Worm (Caenorhabditis elegans) whole organism, L2 larva: ENCODE results near the gene camt-1.

Source experiments
- C34F6.9 ChIP-seq: fragments of 150-350 bp; optimal IDR thresholded peaks from 2 replicates; lab custom pipeline; 2014; ENCODE audit warnings: missing biosample characterization, missing genetic modification characterization
- Y55F3AM.14 ChIP-seq: fragments of 200-800 bp; sonication (Bioruptor generic); optimal IDR thresholded peaks from 2 replicates; lab custom pipeline; 2018; ENCODE audit warnings: mild to moderate bottlenecking, missing genetic modification characterization, missing compliant biosample characterization
- ZK546.5 ChIP-seq: sonication (generic microtip); optimal IDR thresholded peaks from 2 replicates; lab custom pipeline; 2017; ENCODE audit warnings: missing biosample characterization, missing genetic modification characterization
- alr-1 ChIP-seq: fragments of 150-350 bp; optimal IDR thresholded peaks from 2 replicates; lab custom pipeline; 2014; ENCODE audit warnings: missing biosample characterization, missing genetic modification characterization
- aly-2 ChIP-seq: fragments of 150-350 bp; optimal IDR thresholded peaks from 2 replicates; lab custom pipeline; 2014; ENCODE audit warnings: missing biosample characterization, missing genetic modification characterization
- ama-1 ChIP-seq: fragments of 150-350 bp; optimal IDR thresholded peaks from 2 replicates; lab custom pipeline; 2018; ENCODE audit warnings: inconsistent platforms
- blmp-1 ChIP-seq: sonication (generic microtip); optimal IDR thresholded peaks from 2 replicates; lab custom pipeline; 2017; ENCODE audit warnings: missing genetic modification characterization, mild to moderate bottlenecking, missing compliant biosample characterization, antibody characterized with exemption, moderate library complexity; ENCODE audit not compliant: insufficient read depth
- ceh-16 ChIP-seq: fragments of 150-350 bp; optimal IDR thresholded peaks from 2 replicates; lab custom pipeline; 2014; ENCODE audit warnings: missing biosample characterization, missing genetic modification characterization
- ceh-82 ChIP-seq: fragments of 150-350 bp; optimal IDR thresholded peaks from 2 replicates; lab custom pipeline; 2014; ENCODE audit warnings: missing biosample characterization, missing genetic modification characterization
- crh-2 ChIP-seq: sonication (generic microtip); optimal IDR thresholded peaks from 2 replicates; lab custom pipeline; 2017; ENCODE audit warnings: missing biosample characterization, missing genetic modification characterization
- dmd-4 ChIP-seq: sonication (generic microtip); optimal IDR thresholded peaks from 2 replicates; lab custom pipeline; 2017; ENCODE audit warnings: missing biosample characterization, missing genetic modification characterization
- egl-27 ChIP-seq: sonication (generic microtip); optimal IDR thresholded peaks from 3 replicates; lab custom pipeline; 2017; ENCODE audit warnings: missing biosample characterization, missing genetic modification reagents, missing genetic modification characterization
- fos-1 ChIP-seq: fragments of 150-350 bp; optimal IDR thresholded peaks from 2 replicates; lab custom pipeline; 2014; ENCODE audit warnings: missing biosample characterization, missing genetic modification characterization
- gmeb-1 ChIP-seq: fragments of 150-350 bp; optimal IDR thresholded peaks from 2 replicates; lab custom pipeline; 2014; ENCODE audit warnings: missing biosample characterization, missing genetic modification characterization
- lin-11 ChIP-seq: fragments of 150-350 bp; sonication (generic microtip); optimal IDR thresholded peaks from 2 replicates; lab custom pipeline; 2014; ENCODE audit warnings: missing biosample characterization, missing genetic modification characterization, inconsistent platforms, mixed read lengths
- lin-13 ChIP-seq: fragments of 150-350 bp; optimal IDR thresholded peaks from 2 replicates; lab custom pipeline; 2014; ENCODE audit warnings: missing biosample characterization, missing genetic modification reagents, missing genetic modification characterization
- lin-39 ChIP-seq: fragments of 150-350 bp; optimal IDR thresholded peaks from 2 replicates; lab custom pipeline; 2014; ENCODE audit warnings: missing biosample characterization, missing genetic modification reagents, missing genetic modification characterization
- lsy-2 ChIP-seq, 2 experiments: fragments of 150-350 bp in 1 of 2; sonication (generic microtip) in 1 of 2; optimal IDR thresholded peaks; 2 replicates each; lab custom pipeline; 2014 to 2017; ENCODE audit warnings: missing biosample characterization in 2 of 2, missing genetic modification characterization in 2 of 2
- mbf-1 ChIP-seq: sonication (generic microtip); optimal IDR thresholded peaks from 2 replicates; lab custom pipeline; 2017; ENCODE audit warnings: missing biosample characterization, missing genetic modification characterization
- nhr-10 ChIP-seq: sonication (generic microtip); optimal IDR thresholded peaks from 2 replicates; lab custom pipeline; 2017; ENCODE audit warnings: missing biosample characterization, missing genetic modification characterization
- nhr-11 ChIP-seq: fragments of 150-350 bp; optimal IDR thresholded peaks from 2 replicates; lab custom pipeline; 2014; ENCODE audit warnings: missing biosample characterization, missing genetic modification characterization
- nhr-12 ChIP-seq: fragments of 150-350 bp; optimal IDR thresholded peaks from 2 replicates; lab custom pipeline; 2014; ENCODE audit warnings: missing biosample characterization, missing genetic modification characterization
- nhr-21 ChIP-seq: fragments of 150-350 bp; optimal IDR thresholded peaks from 2 replicates; lab custom pipeline; 2014; ENCODE audit warnings: missing biosample characterization, missing genetic modification characterization
- nhr-23 ChIP-seq: fragments of 150-350 bp; optimal IDR thresholded peaks from 2 replicates; lab custom pipeline; 2014; ENCODE audit warnings: missing biosample characterization, missing genetic modification reagents, missing genetic modification characterization
- nhr-237 ChIP-seq: fragments of 150-350 bp; optimal IDR thresholded peaks from 2 replicates; lab custom pipeline; 2014; ENCODE audit warnings: missing biosample characterization, missing genetic modification characterization
- nhr-25 ChIP-seq: fragments of 150-350 bp; sonication (generic microtip); optimal IDR thresholded peaks from 3 replicates; lab custom pipeline; 2014; ENCODE audit warnings: missing biosample characterization, missing genetic modification characterization
- nhr-6 ChIP-seq: fragments of 150-350 bp; optimal IDR thresholded peaks from 2 replicates; lab custom pipeline; 2014; ENCODE audit warnings: missing biosample characterization, missing genetic modification characterization
- nhr-77 ChIP-seq: fragments of 150-350 bp; optimal IDR thresholded peaks from 2 replicates; lab custom pipeline; 2014; ENCODE audit warnings: missing biosample characterization, missing genetic modification characterization
- peb-1 ChIP-seq: fragments of 150-350 bp; optimal IDR thresholded peaks from 2 replicates; lab custom pipeline; 2014; ENCODE audit warnings: missing biosample characterization, missing genetic modification characterization
- sem-4 ChIP-seq: fragments of 150-350 bp; optimal IDR thresholded peaks from 2 replicates; lab custom pipeline; 2014; ENCODE audit warnings: missing biosample characterization, missing genetic modification reagents, missing genetic modification characterization
- skn-1 ChIP-seq: sonication (generic microtip); optimal IDR thresholded peaks from 2 replicates; lab custom pipeline; 2017; ENCODE audit warnings: missing biosample characterization, missing genetic modification characterization
- sma-9 ChIP-seq, 2 experiments: fragments of 150-350 bp in 1 of 2; sonication (generic microtip) in 1 of 2; optimal IDR thresholded peaks; 2 replicates each; lab custom pipeline; 2014 to 2016; ENCODE audit warnings: missing genetic modification characterization in 2 of 2, mild to moderate bottlenecking in 1 of 2, missing biosample characterization in 1 of 2, missing compliant biosample characterization in 1 of 2, missing genetic modification reagents in 1 of 2, moderate library complexity in 1 of 2
- snpc-4 ChIP-seq: fragments of 150-350 bp; optimal IDR thresholded peaks from 2 replicates; lab custom pipeline; 2014; ENCODE audit warnings: missing biosample characterization, missing genetic modification characterization
- unc-55 ChIP-seq: fragments of 150-350 bp; sonication (generic microtip); optimal IDR thresholded peaks from 3 replicates; lab custom pipeline; 2014; ENCODE audit warnings: missing biosample characterization, missing genetic modification reagents, missing genetic modification characterization
- unc-62 ChIP-seq: fragments of 150-350 bp; optimal IDR thresholded peaks from 2 replicates; lab custom pipeline; 2014; ENCODE audit warnings: missing biosample characterization, missing genetic modification reagents, missing genetic modification characterization
- zag-1 ChIP-seq: fragments of 150-350 bp; optimal IDR thresholded peaks from 2 replicates; lab custom pipeline; 2014; ENCODE audit warnings: missing biosample characterization, missing genetic modification characterization
- ztf-1 ChIP-seq: fragments of 200-800 bp; sonication (Bioruptor generic); conservative IDR thresholded peaks from 2 replicates; pipeline ENCODE4 v1.3.6; 2022; ENCODE audit warnings: missing genetic modification characterization, missing compliant biosample characterization
- ztf-11 ChIP-seq: sonication (generic microtip); optimal IDR thresholded peaks from 2 replicates; lab custom pipeline; 2017; ENCODE audit warnings: missing biosample characterization, missing genetic modification characterization
- ztf-4 ChIP-seq: fragments of 150-350 bp; optimal IDR thresholded peaks from 2 replicates; lab custom pipeline; 2014; ENCODE audit warnings: missing biosample characterization, missing genetic modification characterization

camt-1 gene

DNA sequence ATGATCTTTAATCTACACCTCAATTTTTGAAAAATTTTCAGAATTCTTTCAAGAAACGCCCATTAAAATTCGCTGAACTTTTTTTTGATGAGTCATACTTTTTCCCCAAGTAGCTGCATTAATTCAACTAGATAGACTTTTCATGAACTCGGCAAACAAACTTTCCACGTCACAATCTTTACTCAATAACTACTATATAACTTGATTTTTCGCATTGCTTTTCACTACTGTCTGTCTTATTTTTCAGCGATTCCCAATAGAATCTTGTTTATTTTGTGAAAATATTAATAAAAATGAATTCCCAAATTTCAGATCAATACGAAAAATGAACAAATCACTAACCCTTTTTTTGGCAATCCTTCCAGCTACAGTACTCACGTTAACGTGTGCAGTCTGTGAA lies 26.6 kb downstream of the camt-1 start, which contains the start of gene T05C1.1:
T05C1.1 (plus strand) TSS at position 301 of the 400 bp plus-strand sequence.
- TF ChIP-seq ama-1 (lab: Kevin White, UChicago), result no peak
- no peak for TF ChIP-seq ceh-16 (tag; lab: Kevin White, UChicago)
- no peak for TF ChIP-seq skn-1 (tag; lab: Kevin White, UChicago)
- no peak for TF ChIP-seq gmeb-1 (tag; lab: Kevin White, UChicago)

DNA sequence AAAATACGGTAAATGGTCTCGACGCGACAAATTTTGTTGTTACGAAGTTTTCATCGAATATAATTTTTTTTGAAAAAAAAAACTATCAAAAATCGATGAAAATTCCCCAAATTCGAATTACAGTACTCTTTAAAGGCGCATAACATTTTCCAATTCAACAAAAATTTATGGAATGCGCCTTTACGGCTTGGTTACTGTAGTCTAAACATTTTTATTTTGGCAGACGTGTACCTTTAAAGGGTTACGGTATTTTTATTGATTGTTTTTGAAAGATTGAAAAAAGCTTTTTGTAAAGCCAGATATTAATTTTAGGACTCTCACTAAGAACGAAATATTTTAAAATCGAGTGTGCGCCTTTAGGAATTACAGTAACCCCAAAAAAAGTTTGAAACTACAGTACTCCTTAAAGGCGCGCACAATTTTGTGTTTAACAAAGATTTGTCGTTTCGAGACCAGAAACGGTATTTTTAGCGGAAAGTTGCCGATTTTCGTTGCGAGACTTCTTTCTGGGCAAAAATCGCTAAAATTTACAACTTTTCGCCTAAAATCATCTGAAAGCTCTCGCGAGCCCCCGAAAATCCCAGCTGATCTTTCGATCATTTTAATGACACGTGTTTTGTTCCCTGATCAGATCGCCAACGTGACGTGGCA lies 30.8 kb downstream of the camt-1 start:
- TF ChIP-seq nhr-11 (tag; lab: Kevin White, UChicago), result no peak
- no peak for TF ChIP-seq sma-9 (GFP tag; optimal IDR thresholded peaks at IDR 0.05; lab: Kevin White, UChicago)
- TF ChIP-seq sma-9 (tag; optimal IDR thresholded peaks at IDR 0.05; lab: Kevin White, UChicago), result no peak
- no peak for TF ChIP-seq snpc-4
- no peak for TF ChIP-seq nhr-25 (tag; lab: Kevin White, UChicago)
- TF ChIP-seq dmd-4 (tag; lab: Kevin White, UChicago), result no peak
- TF ChIP-seq unc-62 (GFP tag; lab: Kevin White, UChicago), result no peak
- no peak for TF ChIP-seq lin-13 (GFP tag; lab: Kevin White, UChicago)
- no peak for TF ChIP-seq nhr-6 (tag; lab: Kevin White, UChicago)
- no peak for TF ChIP-seq egl-27 (tag; lab: Kevin White, UChicago)
- TF ChIP-seq alr-1 (tag; lab: Kevin White, UChicago), result no peak
- TF ChIP-seq nhr-21 (tag; lab: Kevin White, UChicago), result no peak

DNA sequence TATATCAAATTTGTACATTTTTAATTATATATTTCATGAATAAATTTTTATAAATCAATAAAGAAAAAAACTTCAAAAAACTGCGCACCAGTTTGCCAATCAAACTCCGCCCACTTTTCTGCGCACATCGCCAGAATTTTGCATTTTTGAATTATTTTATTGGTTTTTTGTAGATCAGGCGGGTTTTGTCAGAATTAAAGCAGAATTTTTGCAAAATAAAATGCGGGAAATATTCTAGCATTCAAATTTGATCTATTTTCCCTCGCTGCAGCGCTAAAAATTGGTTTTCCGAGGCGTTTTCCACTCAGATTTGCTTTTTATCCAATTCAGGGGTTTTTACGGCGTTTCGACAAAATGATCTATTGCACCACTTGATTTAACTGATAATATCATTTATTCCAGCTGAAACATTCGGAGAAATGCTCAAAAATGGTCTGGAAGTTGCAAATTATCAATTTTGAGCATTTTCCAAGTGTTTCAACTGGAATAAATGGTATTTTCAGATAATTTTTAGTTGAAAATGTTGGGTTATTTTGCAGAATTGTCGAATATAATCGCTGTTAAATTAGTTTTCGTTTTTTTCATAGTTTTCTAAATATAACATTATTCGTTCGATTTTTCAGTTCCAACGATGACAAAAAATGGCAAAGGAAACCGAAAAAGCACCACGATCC lies 33.8 kb downstream of the camt-1 start, which contains the start of gene W06B4.1:
W06B4.1 (plus strand) TSS at position 624 of the 674 bp plus-strand sequence.
- TF ChIP-seq unc-62 (GFP tag; lab: Kevin White, UChicago), result no peak
- no peak for TF ChIP-seq ztf-4 (tag; lab: Kevin White, UChicago)
- TF ChIP-seq blmp-1 (tag; lab: Kevin White, UChicago), result no peak
- no peak for TF ChIP-seq ztf-11
- no peak for TF ChIP-seq Y55F3AM.14 (GFP tag; lab: Kevin White, UChicago)
- no peak for TF ChIP-seq ceh-16 (tag; lab: Kevin White, UChicago)
- TF ChIP-seq, all 48 proteins: peak for 0

DNA sequence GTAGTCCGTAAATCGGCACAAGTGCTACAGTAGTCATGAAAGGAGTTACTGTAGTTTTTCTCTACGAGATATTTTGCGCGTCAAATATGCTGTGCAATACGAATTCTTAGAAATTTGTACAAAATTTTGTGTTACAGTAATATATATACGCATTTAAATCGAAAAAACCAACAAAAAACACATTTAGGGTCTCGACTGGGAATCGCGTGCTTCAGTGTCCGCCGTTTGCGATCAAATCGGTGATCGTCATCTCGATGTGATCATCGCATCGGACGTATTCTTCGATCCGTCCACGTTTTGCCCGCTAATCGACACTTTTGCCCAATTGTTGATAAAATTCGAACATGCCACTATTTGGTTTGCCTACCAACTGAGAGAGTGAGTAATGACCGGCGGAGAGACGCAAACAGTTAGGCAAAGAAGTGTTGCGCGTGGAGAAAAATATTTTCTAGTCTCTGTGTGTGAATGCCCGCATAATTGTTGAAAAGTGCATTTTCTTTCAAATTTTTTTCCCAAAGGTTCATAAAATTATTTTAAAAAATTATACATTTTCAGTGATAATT lies 36.0 kb downstream of the camt-1 start:
- TF ChIP-seq fos-1 (peak; percentile 67), nhr-11 (tag; lab: Kevin White, UChicago) (no peak), nhr-25 (tag; lab: Kevin White, UChicago) (no peak), lin-11 (no peak)
- TF ChIP-seq, all 48 proteins: peak for 1

DNA sequence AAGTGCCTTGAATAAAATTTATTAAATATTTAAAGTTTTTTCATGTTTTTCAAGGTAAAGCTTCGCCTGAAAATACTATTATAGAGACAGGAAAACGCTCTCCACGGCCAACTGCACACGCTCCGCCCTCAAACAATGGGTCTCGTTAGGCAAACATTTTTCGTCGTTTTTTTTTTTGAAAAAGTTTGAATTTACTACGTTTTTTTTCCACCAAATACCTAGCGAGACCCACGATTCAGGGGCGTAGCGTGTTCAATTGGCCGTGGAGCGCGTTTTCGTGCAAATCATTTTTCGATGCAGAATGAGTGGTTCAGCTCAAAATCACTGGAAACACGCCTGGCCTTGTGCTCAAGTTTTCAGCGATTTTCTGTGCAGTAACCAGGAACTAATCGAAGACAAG lies 37.1 kb downstream of the camt-1 start, which contains the start of gene W06B4.2:
W06B4.2 (plus strand) TSS at position 301 of the 400 bp plus-strand sequence.
- TF ChIP-seq ceh-82 (tag; lab: Kevin White, UChicago) (no peak), mbf-1 (tag; lab: Kevin White, UChicago) (no peak), lin-13 (GFP tag; lab: Kevin White, UChicago) (no peak), nhr-6 (tag; lab: Kevin White, UChicago) (no peak), nhr-11 (tag; lab: Kevin White, UChicago) (no peak), alr-1 (tag; lab: Kevin White, UChicago) (no peak), nhr-237 (tag; lab: Kevin White, UChicago) (no peak), skn-1 (tag; lab: Kevin White, UChicago) (no peak), lin-39 (tag; lab: Kevin White, UChicago) (no peak), unc-55 (GFP tag; lab: Kevin White, UChicago) (no peak), sem-4 (tag; lab: Kevin White, UChicago) (no peak), ceh-16 (tag; lab: Kevin White, UChicago) (no peak)

DNA sequence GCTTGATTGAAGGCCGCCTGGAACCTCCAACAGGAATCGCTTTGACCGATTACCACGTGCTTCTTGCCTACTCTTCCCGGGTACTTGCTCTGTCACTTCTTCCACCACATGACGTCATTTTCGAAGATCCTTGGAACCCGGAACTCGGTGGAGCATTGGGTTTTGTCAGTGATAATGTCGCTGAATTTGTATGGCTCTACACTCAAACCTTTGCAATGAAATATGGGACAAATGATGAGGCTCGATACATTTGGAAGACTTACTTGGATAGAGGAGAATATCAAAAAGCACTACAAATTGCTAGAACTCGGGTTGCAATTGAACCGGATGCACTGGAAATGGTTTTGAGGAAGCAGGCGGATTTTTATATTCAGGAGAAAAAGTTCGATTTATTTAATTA lies 42.1 kb downstream of the camt-1 start:
- TF ChIP-seq ztf-1 (GFP tag; lab: Robert Waterston, UW), result no peak
- no peak for TF ChIP-seq dmd-4 (tag; lab: Kevin White, UChicago)
- TF ChIP-seq nhr-21 (tag; lab: Kevin White, UChicago), result no peak
- TF ChIP-seq nhr-12 (tag; lab: Kevin White, UChicago), result no peak
- no peak for TF ChIP-seq C34F6.9
- TF ChIP-seq zag-1 (tag; lab: Kevin White, UChicago), result no peak
- TF ChIP-seq nhr-10 (tag; lab: Kevin White, UChicago), result no peak
- no peak for TF ChIP-seq nhr-77
- TF ChIP-seq ztf-11, result no peak
- no peak for TF ChIP-seq peb-1 (tag; lab: Kevin White, UChicago)
- TF ChIP-seq lsy-2 (tag; optimal IDR thresholded peaks at IDR 0.05; lab: Kevin White, UChicago), result no peak
- no peak for TF ChIP-seq unc-62 (GFP tag; lab: Kevin White, UChicago)
- TF ChIP-seq nhr-23 (tag; lab: Kevin White, UChicago), result no peak
- no peak for TF ChIP-seq lin-39 (tag; lab: Kevin White, UChicago)
- no peak for TF ChIP-seq aly-2
- TF ChIP-seq ceh-16 (tag; lab: Kevin White, UChicago), result no peak
- TF ChIP-seq alr-1 (tag; lab: Kevin White, UChicago), result no peak
- no peak for TF ChIP-seq ZK546.5 (tag; lab: Kevin White, UChicago)
- TF ChIP-seq crh-2 (tag; lab: Kevin White, UChicago), result no peak
- TF ChIP-seq, all 48 proteins: peak for 0
